Fruit fly (Drosophila melanogaster): ENCODE results near the gene Tango6.

DNA sequence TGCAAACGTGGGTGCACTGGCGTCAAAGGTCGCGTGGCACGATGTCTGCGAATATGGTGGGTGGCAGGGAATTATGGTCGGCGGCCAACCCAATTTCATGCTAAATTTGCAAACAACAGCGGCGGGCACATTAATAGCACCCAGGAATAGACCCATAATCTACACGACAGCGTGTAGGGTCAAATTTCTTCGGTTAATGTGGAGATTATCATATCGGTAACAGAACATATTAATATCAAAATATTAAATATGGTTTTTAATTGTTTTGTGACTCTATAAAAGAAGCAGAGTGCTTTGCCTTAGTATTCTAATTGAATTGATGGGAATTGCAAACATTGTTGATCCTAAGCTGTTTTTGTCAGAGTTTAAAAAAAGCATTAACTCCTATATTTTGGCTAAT is 10.1 kb downstream of the Tango6 start:
- no peak for TF ChIP-seq cas (GFP tag; IDR thresholded peaks at IDR 0.05)
- no peak for TF ChIP-seq ci (GFP tag; IDR thresholded peaks at IDR 0.05)
- no peak for TF ChIP-seq MTF-1 (GFP tag; optimal IDR thresholded peaks at IDR 0.05; ENCODE audit: borderline replicate concordance)
- TF ChIP-seq CG8478 (optimal IDR thresholded peaks at IDR 0.05) = no peak
- no peak for TF ChIP-seq Six4 (GFP tag; optimal IDR thresholded peaks at IDR 0.05)
- no peak for TF ChIP-seq Ptx1 (GFP tag; IDR thresholded peaks at IDR 0.05)
- TF ChIP-seq toy (GFP tag; IDR thresholded peaks at IDR 0.05) = no peak
- TF ChIP-seq cg (GFP tag; optimal IDR thresholded peaks at IDR 0.05) = no peak
- TF ChIP-seq so (GFP tag; IDR thresholded peaks at IDR 0.05) = no peak
- no peak for TF ChIP-seq zen2 (GFP tag; IDR thresholded peaks at IDR 0.05; ENCODE audit: partially characterized antibody)
- TF ChIP-seq ttk (GFP tag; IDR thresholded peaks at IDR 0.05) = no peak
